Fruit fly (Drosophila melanogaster) whole organism, prepupa: ENCODE results near the gene CG33920.

Experiments used
- Blimp-1 ChIP-seq: fragments of 200-800 bp; sonication (Bioruptor generic); optimal IDR thresholded peaks from 3 replicates; lab custom pipeline; 2017; ENCODE audit warnings: missing biosample characterization, missing genetic modification characterization, mild to moderate bottlenecking, moderate library complexity, missing genetic modification reagents
- CG10631 ChIP-seq: fragments of 200-800 bp; sonication (Bioruptor generic); optimal IDR thresholded peaks from 2 replicates; lab custom pipeline; 2016; ENCODE audit warnings: missing biosample characterization, missing genetic modification characterization
- CG10669 ChIP-seq: fragments of 200-800 bp; sonication (Bioruptor generic); optimal IDR thresholded peaks from 3 replicates; lab custom pipeline; 2018; ENCODE audit warnings: missing biosample characterization, mild to moderate bottlenecking, missing genetic modification characterization, moderate library complexity
- CG11294 ChIP-seq: fragments of 200-800 bp; sonication (Bioruptor generic); IDR thresholded peaks from 2 replicates; pipeline ENCODE4 v1.3.6; 2022; ENCODE audit warnings: missing biosample characterization, missing genetic modification characterization
- CG11762 ChIP-seq: fragments of 200-800 bp; sonication (Bioruptor generic); optimal IDR thresholded peaks from 3 replicates; lab custom pipeline; 2016; ENCODE audit warnings: missing biosample characterization, missing genetic modification characterization; ENCODE audit not compliant: insufficient read depth
- CG11902 ChIP-seq: fragments of 200-800 bp; sonication (Bioruptor generic); optimal IDR thresholded peaks from 3 replicates; lab custom pipeline; 2016; ENCODE audit warnings: missing biosample characterization, missing genetic modification characterization
- CG15336 ChIP-seq: fragments of 200-800 bp; sonication (Bioruptor generic); IDR thresholded peaks from 2 replicates; pipeline ENCODE4 v1.3.6; 2022; ENCODE audit warnings: missing biosample characterization, missing genetic modification characterization
- CG1621 ChIP-seq: fragments of 200-800 bp; sonication (Bioruptor generic); optimal IDR thresholded peaks from 3 replicates; lab custom pipeline; 2018; ENCODE audit warnings: missing biosample characterization, mild to moderate bottlenecking, missing genetic modification characterization
- CG31627 ChIP-seq: fragments of 200-800 bp; sonication (Bioruptor generic); optimal IDR thresholded peaks from 3 replicates; lab custom pipeline; 2016; ENCODE audit warnings: missing biosample characterization, missing genetic modification characterization
- CG34406 ChIP-seq: fragments of 200-800 bp; sonication (Bioruptor generic); optimal IDR thresholded peaks from 3 replicates; lab custom pipeline; 2016; ENCODE audit warnings: missing biosample characterization, missing genetic modification characterization
- CG4318 ChIP-seq: fragments of 200-800 bp; sonication (Bioruptor generic); optimal IDR thresholded peaks from 3 replicates; lab custom pipeline; 2017; ENCODE audit warnings: missing biosample characterization, mild to moderate bottlenecking, missing genetic modification characterization
- CG6276 ChIP-seq: fragments of 200-800 bp; sonication (Bioruptor generic); optimal IDR thresholded peaks from 2 replicates; lab custom pipeline; 2017; ENCODE audit warnings: missing biosample characterization, mild to moderate bottlenecking, missing genetic modification characterization
- CG6808 ChIP-seq: fragments of 200-800 bp; sonication (Bioruptor generic); optimal IDR thresholded peaks from 3 replicates; lab custom pipeline; 2017; ENCODE audit warnings: missing biosample characterization, missing genetic modification characterization, mild to moderate bottlenecking, moderate library complexity, missing genetic modification reagents
- CG8119 ChIP-seq: fragments of 200-800 bp; sonication (Bioruptor generic); IDR thresholded peaks from 3 replicates; pipeline ENCODE4 v1.3.6; 2022; ENCODE audit warnings: missing biosample characterization, missing genetic modification characterization
- CG8319 ChIP-seq: fragments of 200-800 bp; sonication (Bioruptor generic); optimal IDR thresholded peaks from 3 replicates; lab custom pipeline; 2016; ENCODE audit warnings: missing biosample characterization, missing genetic modification characterization
- CG8632 ChIP-seq: fragments of 200-800 bp; sonication (Bioruptor generic); optimal IDR thresholded peaks from 3 replicates; lab custom pipeline; 2016; ENCODE audit warnings: missing biosample characterization, missing genetic modification characterization
- Eip75B ChIP-seq: fragments of 200-800 bp; sonication (Bioruptor generic); optimal IDR thresholded peaks from 3 replicates; lab custom pipeline; 2016; ENCODE audit warnings: missing biosample characterization, missing genetic modification characterization
- Gug ChIP-seq: fragments of 200-800 bp; sonication (Bioruptor generic); IDR thresholded peaks from 2 replicates; pipeline ENCODE4 v1.3.6; 2022; ENCODE audit warnings: missing biosample characterization, missing genetic modification characterization
- Hr38 ChIP-seq: sonication (Bioruptor generic); optimal IDR thresholded peaks from 2 replicates; lab custom pipeline; 2016; ENCODE audit warnings: missing biosample characterization, missing genetic modification characterization
- Hr39 ChIP-seq: fragments of 200-800 bp; sonication (Bioruptor generic); optimal IDR thresholded peaks from 2 replicates; lab custom pipeline; 2016; ENCODE audit warnings: missing biosample characterization, missing genetic modification characterization
- Lpt ChIP-seq: fragments of 200-800 bp; sonication (Bioruptor generic); optimal IDR thresholded peaks from 3 replicates; lab custom pipeline; 2016; ENCODE audit warnings: missing biosample characterization, missing genetic modification characterization
- OdsH ChIP-seq: fragments of 200-800 bp; sonication (Bioruptor generic); optimal IDR thresholded peaks from 3 replicates; lab custom pipeline; 2016; ENCODE audit warnings: missing biosample characterization, missing genetic modification characterization
- Sox14 ChIP-seq: fragments of 200-800 bp; sonication (Bioruptor generic); optimal IDR thresholded peaks from 3 replicates; lab custom pipeline; 2016; ENCODE audit warnings: missing biosample characterization, missing genetic modification characterization
- achi ChIP-seq: fragments of 200-800 bp; sonication (Bioruptor generic); optimal IDR thresholded peaks from 3 replicates; lab custom pipeline; 2016; ENCODE audit warnings: missing biosample characterization, missing genetic modification characterization
- cyc ChIP-seq: fragments of 200-800 bp; sonication (Bioruptor generic); optimal IDR thresholded peaks from 3 replicates; lab custom pipeline; 2016; ENCODE audit warnings: missing biosample characterization, missing genetic modification characterization
- dsx ChIP-seq: fragments of 200-800 bp; optimal IDR thresholded peaks from 3 replicates; lab custom pipeline; 2019; ENCODE audit warnings: missing biosample characterization, mild to moderate bottlenecking, missing genetic modification characterization, moderate library complexity; ENCODE audit not compliant: poor library complexity, severe bottlenecking
- eg ChIP-seq: fragments of 200-800 bp; sonication (Bioruptor generic); IDR thresholded peaks from 3 replicates; pipeline ENCODE4 v1.3.6; 2022; ENCODE audit warnings: missing biosample characterization, missing genetic modification characterization
- fd59A ChIP-seq: fragments of 200-800 bp; sonication (Bioruptor generic); optimal IDR thresholded peaks from 2 replicates; lab custom pipeline; 2017; ENCODE audit warnings: missing biosample characterization, mild to moderate bottlenecking, missing genetic modification characterization, missing genetic modification reagents
- fd85E ChIP-seq: fragments of 200-800 bp; sonication (Bioruptor generic); optimal IDR thresholded peaks from 3 replicates; lab custom pipeline; 2016; ENCODE audit warnings: missing biosample characterization, missing genetic modification characterization
- fkh ChIP-seq: fragments of 200-800 bp; sonication (Bioruptor generic); optimal IDR thresholded peaks from 3 replicates; lab custom pipeline; 2017; ENCODE audit warnings: missing biosample characterization, mild to moderate bottlenecking, missing genetic modification characterization, moderate library complexity
- lz ChIP-seq: fragments of 200-800 bp; sonication (Bioruptor generic); optimal IDR thresholded peaks from 3 replicates; lab custom pipeline; 2016; ENCODE audit warnings: missing biosample characterization, missing genetic modification characterization
- pdm3 ChIP-seq: fragments of 200-800 bp; sonication (Bioruptor generic); optimal IDR thresholded peaks from 3 replicates; lab custom pipeline; 2016; ENCODE audit warnings: missing biosample characterization, missing genetic modification characterization
- salr ChIP-seq, 2 experiments: fragments of 200-800 bp; sonication (Bioruptor generic); optimal IDR thresholded peaks; 3 replicates each; lab custom pipeline; 2016 to 2018; ENCODE audit warnings: missing biosample characterization in 2 of 2, missing genetic modification characterization in 2 of 2, mild to moderate bottlenecking in 1 of 2
- svp ChIP-seq: fragments of 200-800 bp; sonication (Bioruptor generic); peaks from one replicate; lab custom pipeline; 2016; ENCODE audit warnings: missing biosample characterization, missing genetic modification characterization
- topi ChIP-seq: fragments of 200-800 bp; sonication (Bioruptor generic); optimal IDR thresholded peaks from 3 replicates; lab custom pipeline; 2016; ENCODE audit warnings: missing biosample characterization, missing genetic modification characterization

The CG33920 gene

DNA sequence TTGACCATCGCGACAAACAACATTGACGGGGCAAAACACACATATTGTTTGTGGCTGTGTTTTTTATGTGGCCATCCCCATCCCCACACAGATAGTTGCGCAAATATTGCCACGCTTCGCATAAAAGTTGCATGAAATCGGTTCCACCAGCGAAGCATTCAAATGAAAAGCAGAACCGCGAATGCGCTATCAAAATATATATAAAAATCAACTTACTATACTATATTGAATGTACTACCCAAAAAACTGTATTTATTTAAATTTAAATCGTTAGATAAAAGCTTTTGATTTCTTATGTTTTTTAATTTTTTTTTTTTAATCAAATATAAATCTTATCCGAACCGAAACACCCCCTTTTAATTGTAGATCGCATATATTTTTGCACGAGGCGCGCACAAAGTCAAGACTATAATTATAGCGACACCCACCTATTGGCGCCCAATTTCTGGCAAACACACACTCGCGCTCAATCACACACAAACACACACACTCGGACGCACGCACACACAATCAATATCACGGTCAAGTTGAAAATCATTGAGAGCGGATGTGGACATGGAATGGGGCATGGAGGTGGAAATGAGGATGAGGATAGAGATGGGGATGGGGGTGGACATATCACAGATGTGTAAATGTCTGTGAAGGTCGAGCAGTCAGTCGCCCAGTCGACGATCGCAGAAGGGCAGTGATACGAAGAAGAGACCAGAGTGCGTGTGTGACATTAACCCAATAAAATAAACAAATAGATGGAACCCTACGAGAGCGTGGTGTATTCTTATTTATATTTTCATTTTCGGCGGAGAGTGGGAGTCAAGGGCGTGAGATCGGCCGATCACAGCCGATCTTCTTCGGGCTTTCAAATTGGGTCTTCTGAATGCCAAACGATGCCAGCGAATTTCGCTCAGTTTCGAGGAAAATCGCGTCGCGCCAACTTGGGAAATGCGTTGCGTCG is 6.2 kb downstream of the CG33920 start, which contains the start of gene CanA1:
Gene CanA1 (plus strand): TSS at position 902 of the 952 bp plus-strand sequence.
- TF ChIP-seq eg (peak; percentile 47; the same call in 1 of the 3 replicates), CG15336 (GFP tag; lab: Robert Waterston, UW) (0 out of 2 replicates have a peak, but pooled peaks have one; percentile 17), fkh (GFP tag; lab: Kevin White, UChicago) (no peak), Gug (GFP tag; lab: Robert Waterston, UW) (no peak), CG8119 (GFP tag; lab: Robert Waterston, UW) (0 out of 3 replicates have a peak, but pooled peaks have one; percentile 31)

DNA sequence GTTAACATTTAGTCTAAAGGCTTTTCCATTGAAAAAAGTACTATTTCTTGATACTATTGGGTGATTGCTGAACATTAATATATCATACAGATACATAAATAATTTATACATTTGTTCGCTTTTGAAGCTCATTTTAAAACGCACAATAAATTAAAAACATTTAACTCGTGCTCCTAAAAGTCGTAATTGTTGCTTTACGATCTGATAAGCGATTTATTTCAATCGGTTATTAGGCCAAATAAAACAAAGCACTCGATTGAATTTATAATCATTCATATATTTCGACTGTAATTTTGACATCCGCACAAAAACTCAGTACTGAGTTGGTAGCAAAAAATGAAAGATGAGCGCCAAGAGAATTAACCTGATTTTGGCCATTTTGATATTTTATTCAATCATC is 9.9 kb downstream of the CG33920 start, which contains the start of gene CG33773:
Gene CG33773 (plus strand): TSS at position 301 of the 400 bp plus-strand sequence.
- no peak for TF ChIP-seq Hr39 (GFP tag; lab: Kevin White, UChicago)
- TF ChIP-seq Eip75B, result no peak
- TF ChIP-seq dsx (GFP tag; lab: Kevin White, UChicago), result no peak
- no peak for TF ChIP-seq Lpt
- TF ChIP-seq pdm3, result no peak
- TF ChIP-seq salr (GFP tag; optimal IDR thresholded peaks at IDR 0.05; lab: Kevin White, UChicago), result no peak
- no peak for TF ChIP-seq Hr38
- TF ChIP-seq CG34406, result no peak
- TF ChIP-seq fd59A, result no peak
- no peak for TF ChIP-seq fd85E (GFP tag; lab: Kevin White, UChicago)
- no peak for TF ChIP-seq CG8119 (GFP tag; lab: Robert Waterston, UW)

DNA sequence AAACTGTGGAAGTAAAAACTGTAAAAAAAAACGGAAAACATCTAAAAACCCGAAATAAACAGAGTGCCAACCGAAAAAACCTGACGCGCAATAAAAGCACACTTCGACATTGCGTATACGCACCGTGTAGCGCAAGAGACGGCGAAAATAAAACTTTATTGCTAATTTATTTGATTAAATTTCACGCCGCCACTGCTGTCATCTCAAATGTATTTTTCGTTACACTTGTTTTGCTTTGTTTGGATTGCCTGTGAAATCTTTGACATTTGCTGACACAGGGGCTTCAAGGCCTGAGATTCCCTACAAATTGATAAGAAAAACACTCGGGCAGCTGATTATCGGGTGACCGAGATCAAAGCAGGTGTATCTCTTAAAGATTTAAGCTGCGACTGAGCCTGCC is 24.1 kb downstream of the CG33920 start:
- TF ChIP-seq CG11762 (no peak), CG31627 (GFP tag; lab: Kevin White, UChicago) (no peak), CG8632 (GFP tag; lab: Kevin White, UChicago) (no peak), achi (no peak), cyc (GFP tag; lab: Kevin White, UChicago) (no peak), CG6276 (GFP tag; lab: Kevin White, UChicago) (no peak), CG10631 (no peak)
- TF ChIP-seq, all 60 proteins: peak for 0

DNA sequence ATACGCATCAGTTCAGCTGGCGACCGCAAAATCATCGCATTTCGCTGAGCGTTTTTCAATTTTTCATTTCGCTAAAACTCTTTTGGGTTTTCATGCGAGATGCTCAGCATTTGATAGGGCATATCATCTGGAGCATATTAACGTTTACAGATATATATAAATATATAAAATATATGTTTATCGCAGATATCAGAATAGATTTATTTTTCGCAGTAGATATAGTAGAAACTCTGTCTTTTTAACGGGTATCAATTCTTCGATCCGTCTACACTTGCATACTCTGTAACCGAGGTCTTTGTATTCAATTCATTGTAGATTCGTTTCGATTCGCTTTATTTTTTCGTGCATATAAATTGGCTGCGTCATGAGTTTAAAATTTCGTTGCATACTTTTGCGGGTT is 25.2 kb downstream of the CG33920 start:
- TF ChIP-seq CG8119 (GFP tag; lab: Robert Waterston, UW), result no peak
- no peak for TF ChIP-seq lz (GFP tag; lab: Kevin White, UChicago)
- TF ChIP-seq CG8319, result no peak
- TF ChIP-seq CG10669 (GFP tag; lab: Kevin White, UChicago), result no peak
- TF ChIP-seq svp, result peak; percentile 50
- no peak for TF ChIP-seq CG6276 (GFP tag; lab: Kevin White, UChicago)
- no peak for TF ChIP-seq Blimp-1 (GFP tag; lab: Kevin White, UChicago)
- no peak for TF ChIP-seq topi (GFP tag; lab: Kevin White, UChicago)
- TF ChIP-seq OdsH (GFP tag; lab: Kevin White, UChicago), result no peak
- 0 out of 2 replicates have a peak, but pooled peaks have one; percentile 24 for TF ChIP-seq CG11294 (GFP tag; lab: Robert Waterston, UW)
- TF ChIP-seq CG8632 (GFP tag; lab: Kevin White, UChicago), result no peak
- TF ChIP-seq CG11902, result no peak
- TF ChIP-seq fd59A, result no peak
- TF ChIP-seq CG15336 (GFP tag; lab: Robert Waterston, UW), result no peak

DNA sequence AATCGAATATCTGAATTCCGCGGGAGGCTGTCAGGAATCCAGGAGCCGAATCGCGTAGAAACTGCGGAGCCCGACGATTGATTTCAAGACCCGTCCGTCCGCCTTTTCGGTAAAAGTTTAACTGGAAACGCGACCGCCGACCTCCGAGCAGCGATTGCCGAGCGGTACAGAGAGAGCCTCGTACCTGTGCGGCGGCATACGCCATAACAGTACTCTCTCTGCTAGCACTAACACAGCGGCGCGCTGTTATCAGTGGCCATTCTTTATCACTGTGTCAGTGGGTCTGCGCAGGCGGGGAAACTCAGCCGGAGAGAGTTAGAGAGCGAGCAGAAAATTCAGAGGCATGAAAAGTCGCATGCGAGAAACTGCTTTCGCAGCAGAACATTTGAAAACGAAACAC is 28.2 kb downstream of the CG33920 start, which contains the start of gene 5-HT7:
Gene 5-HT7 (minus strand): TSS at position 161 of the 400 bp plus-strand sequence.
- no peak for TF ChIP-seq CG6808 (GFP tag; lab: Kevin White, UChicago)
- TF ChIP-seq Sox14 (GFP tag; lab: Kevin White, UChicago), result no peak
- TF ChIP-seq svp, result peak; percentile 75
- no peak for TF ChIP-seq pdm3
- no peak for TF ChIP-seq CG4318 (GFP tag; lab: Kevin White, UChicago)
- no peak for TF ChIP-seq CG11762
- no peak for TF ChIP-seq CG1621 (tag; lab: Kevin White, UChicago)
- TF ChIP-seq OdsH (GFP tag; lab: Kevin White, UChicago), result no peak
